Worm (Caenorhabditis elegans) whole organism, dauer: ENCODE data around the gene rei-1.

Experiments
- unc-62 ChIP-seq: sonication (generic microtip); optimal IDR thresholded peaks from 2 replicates; lab custom pipeline; 2017; ENCODE audit warnings: missing biosample characterization, missing genetic modification reagents, missing genetic modification characterization

rei-1 gene

DNA sequence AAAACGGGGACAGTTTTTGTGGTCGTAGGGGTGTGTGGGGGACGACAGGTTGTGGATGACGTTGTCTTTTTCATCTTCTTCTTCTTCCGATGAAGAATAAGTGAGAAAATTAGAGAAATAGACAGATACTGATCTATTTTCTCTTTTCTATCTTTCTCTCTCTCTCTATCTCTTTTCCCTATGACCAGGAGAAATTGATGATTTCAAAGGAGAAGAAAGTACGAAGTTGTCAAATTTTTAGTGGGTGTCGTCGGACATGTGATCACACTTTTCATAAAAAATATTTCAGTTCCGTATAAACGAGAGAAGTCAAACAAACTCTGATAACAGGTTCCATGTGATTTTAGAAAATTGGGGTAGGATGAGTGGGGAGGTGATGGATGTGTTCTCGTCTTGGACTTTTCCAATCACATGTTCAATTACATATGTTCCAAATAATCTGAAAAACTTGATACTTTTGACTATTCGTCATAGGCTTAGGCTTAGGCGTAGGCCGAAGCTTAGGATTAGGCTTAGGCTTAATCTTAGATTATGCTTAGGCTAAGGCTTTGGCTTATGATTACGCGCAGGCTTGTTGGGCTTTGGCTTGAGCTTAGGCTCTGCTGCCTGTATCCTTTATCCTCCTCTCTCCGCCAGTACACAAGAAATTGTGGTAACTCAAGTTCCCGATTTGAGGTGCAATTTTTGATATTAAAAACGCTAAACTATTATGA, 2.0 kb upstream of the rei-1 start:
- no peak for TF ChIP-seq unc-62 (GFP tag; lab: Kevin White, UChicago)

DNA sequence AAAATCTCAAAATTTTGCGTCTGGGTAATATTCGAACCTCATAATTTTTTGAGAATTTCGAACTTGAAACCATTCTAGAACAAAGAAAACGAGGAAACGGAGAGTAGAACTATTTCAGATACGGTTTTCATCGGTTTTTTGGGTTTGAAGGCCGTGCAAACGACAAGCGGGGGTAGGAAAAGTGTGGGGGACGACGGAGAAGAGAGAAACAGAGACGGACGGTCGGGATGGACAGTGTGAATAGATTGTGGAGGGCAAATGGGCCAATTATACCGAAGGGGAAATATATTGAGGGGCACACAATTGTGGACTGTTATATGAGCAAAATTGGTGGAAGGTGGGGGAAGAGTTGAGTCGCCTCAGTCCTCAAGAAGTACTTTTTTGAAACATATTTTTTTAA, 761 bp upstream of the rei-1 start:
- no peak for TF ChIP-seq unc-62 (GFP tag; lab: Kevin White, UChicago)

ce11 chrIII:4096370-4096842, 1.6 kb downstream of the rei-1 start:
- no peak for TF ChIP-seq unc-62 (GFP tag; lab: Kevin White, UChicago)

ce11 chrIII:4095441-4096095, 2.4 kb downstream of the rei-1 start, which contains the start of gene C03C10.7:
TSS of gene C03C10.7 (plus strand) at chrIII:4096045.
- TF ChIP-seq unc-62 (GFP tag; lab: Kevin White, UChicago), result no peak

- TF ChIP-seq unc-62 (GFP tag; lab: Kevin White, UChicago), result no peak
Observed at ce11 chrIII:4094681-4095080, 3.3 kb downstream of the rei-1 start, which contains the start of gene rnr-2. TSS of gene rnr-2 (minus strand) at chrIII:4094921.

DNA sequence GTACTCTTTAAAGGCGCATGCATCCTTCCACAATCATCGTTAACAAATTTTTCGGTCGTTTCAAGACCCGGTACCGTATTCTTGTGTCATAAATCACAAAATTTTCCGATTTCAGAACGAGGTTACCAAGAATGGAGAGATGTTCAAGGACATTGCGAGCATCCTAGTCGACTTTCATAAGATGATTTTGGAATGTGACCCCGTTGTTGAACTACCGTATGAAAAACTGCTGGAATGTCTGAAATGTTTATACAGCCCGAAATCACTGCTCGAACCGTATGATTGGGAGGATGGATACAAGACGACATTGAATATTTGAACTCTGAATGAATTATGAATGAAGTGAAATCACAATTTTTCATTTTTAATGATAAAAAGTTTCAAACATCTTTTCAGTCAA, 5.0 kb downstream of the rei-1 start:
- TF ChIP-seq unc-62 (GFP tag; lab: Kevin White, UChicago), result no peak

DNA sequence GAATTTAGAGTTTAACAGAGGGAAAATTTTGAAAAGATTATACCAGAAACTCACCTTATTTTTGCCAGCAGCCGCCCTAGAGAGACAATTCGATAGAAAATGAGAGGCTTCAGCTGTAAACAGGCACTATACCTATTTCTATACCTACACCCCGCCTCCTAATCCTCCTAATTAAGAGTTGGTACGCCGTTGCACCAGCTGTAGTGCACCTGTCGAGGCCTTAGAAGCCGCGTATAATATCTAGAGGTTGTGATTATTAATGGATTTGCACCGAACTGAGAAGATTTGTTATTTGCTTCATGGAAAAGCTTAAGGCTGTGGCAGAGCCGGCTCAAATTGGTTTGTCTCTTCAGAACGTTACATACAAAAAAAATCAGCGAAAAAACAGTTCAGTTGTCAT, 6.0 kb downstream of the rei-1 start, which contains the start of gene C03C10.5:
Gene C03C10.5 (minus strand): TSS at position 101 of the 400 bp plus-strand sequence.
- no peak for TF ChIP-seq unc-62 (GFP tag; lab: Kevin White, UChicago)

DNA sequence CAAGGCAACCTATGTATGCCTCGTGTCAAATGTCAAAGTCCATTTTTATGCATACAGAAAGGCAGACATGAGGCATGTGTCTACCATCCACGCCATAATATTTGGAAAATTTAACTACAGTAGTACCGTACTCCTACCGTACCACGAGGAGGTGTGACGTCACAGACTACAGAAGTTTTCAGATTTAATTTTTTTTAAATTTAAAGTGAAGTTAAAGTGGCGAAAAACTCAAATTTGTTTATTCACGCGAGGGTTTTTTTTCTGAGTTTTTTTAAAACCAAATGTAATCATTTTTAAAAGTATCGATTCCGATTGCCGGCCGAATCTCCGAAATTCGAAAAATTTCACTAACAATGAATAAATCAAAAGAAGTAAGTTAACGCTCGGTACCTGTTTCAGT, 7.2 kb downstream of the rei-1 start, which contains the start of gene C03C10.2:
Gene C03C10.2 (plus strand): TSS at position 301 of the 400 bp plus-strand sequence.
- no peak for TF ChIP-seq unc-62 (GFP tag; lab: Kevin White, UChicago)

DNA sequence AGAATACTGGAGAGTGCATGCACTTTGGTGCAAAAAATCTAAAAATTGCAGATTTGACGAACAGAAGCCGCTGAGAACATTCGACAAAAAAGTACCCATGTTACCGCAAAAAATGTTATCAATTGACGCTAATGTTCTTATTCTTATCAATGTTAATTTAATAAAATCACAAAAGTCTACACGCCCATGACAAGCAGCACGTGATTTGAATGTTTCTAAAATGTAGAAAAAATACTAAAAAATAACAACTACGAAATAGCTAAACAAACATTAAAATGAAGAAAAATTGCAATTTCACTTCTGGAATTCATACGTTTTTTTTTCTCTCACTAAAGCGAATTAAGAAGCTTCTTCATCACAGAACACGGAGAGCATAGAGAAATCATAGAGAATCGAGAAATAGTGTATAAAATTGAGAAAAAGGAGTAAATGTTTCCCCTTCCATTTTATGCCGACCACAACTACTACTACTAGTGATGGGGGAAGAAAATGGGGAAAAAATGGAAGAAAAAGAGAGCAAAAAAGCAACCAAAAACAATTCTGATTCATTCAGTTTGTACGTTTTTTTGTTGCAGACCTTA, 9.6 kb downstream of the rei-1 start:
- TF ChIP-seq unc-62 (GFP tag; lab: Kevin White, UChicago), result no peak

- no peak for TF ChIP-seq unc-62 (GFP tag; lab: Kevin White, UChicago)
Observed at ce11 chrIII:4087565-4087964, 10.4 kb downstream of the rei-1 start.

ce11 chrIII:4087064-4087463, 10.9 kb downstream of the rei-1 start:
- TF ChIP-seq unc-62 (GFP tag; lab: Kevin White, UChicago), result no peak

- TF ChIP-seq unc-62 (GFP tag; lab: Kevin White, UChicago), result no peak
Observed at ce11 chrIII:4086536-4086935, 11.5 kb downstream of the rei-1 start, which contains the start of gene kin-19. TSS of gene kin-19 (minus strand) at chrIII:4086636.

ce11 chrIII:4085657-4086056, 12.3 kb downstream of the rei-1 start:
- no peak for TF ChIP-seq unc-62 (GFP tag; lab: Kevin White, UChicago)

- no peak for TF ChIP-seq unc-62 (GFP tag; lab: Kevin White, UChicago)
Observed at ce11 chrIII:4083429-4083828, 14.6 kb downstream of the rei-1 start.

DNA sequence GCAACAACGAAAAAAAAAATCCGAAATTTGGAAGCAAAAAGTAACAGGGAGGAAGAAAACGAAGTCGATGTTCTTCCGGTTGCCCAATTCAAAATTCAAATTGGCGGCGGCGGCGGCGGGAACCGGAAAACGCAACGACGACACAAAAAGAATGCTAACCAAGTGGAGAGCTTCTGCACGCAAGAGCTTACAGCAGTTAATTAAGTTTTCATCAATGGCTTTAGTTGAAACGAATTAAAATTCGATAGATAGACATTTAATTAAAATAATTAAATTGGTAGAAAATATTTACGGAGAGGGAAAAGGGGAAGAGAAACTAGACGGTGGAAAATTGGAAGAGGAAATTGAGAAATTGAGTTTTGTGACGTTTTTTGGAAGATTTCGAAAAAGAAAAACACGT, 27.8 kb downstream of the rei-1 start:
- no peak for TF ChIP-seq unc-62 (GFP tag; lab: Kevin White, UChicago)

ce11 chrIII:4068120-4068519, 29.9 kb downstream of the rei-1 start:
- TF ChIP-seq unc-62 (GFP tag; lab: Kevin White, UChicago), result no peak
